Worm (Caenorhabditis elegans) whole organism, late embryonic: Measurements from ENCODE around the gene F58G11.4.
A peak's percentile ranks its signal among the peaks of the same experiment; 100 is the strongest.

Experiments
- F13H6.1 ChIP-seq: sonication (generic microtip); optimal IDR thresholded peaks from 2 replicates; lab custom pipeline; 2016; ENCODE audit warnings: missing genetic modification characterization, missing compliant biosample characterization
- K09A11.1 ChIP-seq: sonication (generic microtip); optimal IDR thresholded peaks from 2 replicates; lab custom pipeline; 2017; ENCODE audit warnings: antibody characterized with exemption, mild to moderate bottlenecking, missing genetic modification characterization, missing compliant biosample characterization; ENCODE audit not compliant: insufficient read depth
- ama-1 ChIP-seq: fragments of 150-350 bp; optimal IDR thresholded peaks from 2 replicates; lab custom pipeline; 2014
- ceh-18 ChIP-seq: sonication (generic microtip); optimal IDR thresholded peaks from 2 replicates; lab custom pipeline; 2016; ENCODE audit warnings: missing genetic modification characterization, missing compliant biosample characterization
- ceh-22 ChIP-seq: sonication (generic microtip); optimal IDR thresholded peaks from 2 replicates; lab custom pipeline; 2017; ENCODE audit warnings: missing biosample characterization, missing genetic modification characterization
- ceh-34 ChIP-seq: sonication (generic microtip); optimal IDR thresholded peaks from 2 replicates; lab custom pipeline; 2016; ENCODE audit warnings: mild to moderate bottlenecking, missing genetic modification characterization, missing compliant biosample characterization
- ceh-45 ChIP-seq: fragments of 200-800 bp; sonication (Bioruptor generic); IDR thresholded peaks from 2 replicates; pipeline ENCODE4 v1.3.6; 2022; ENCODE audit warnings: missing genetic modification reagents, missing genetic modification characterization, missing compliant biosample characterization
- ceh-9 ChIP-seq: sonication (generic microtip); optimal IDR thresholded peaks from 2 replicates; lab custom pipeline; 2016; ENCODE audit warnings: mild to moderate bottlenecking, missing genetic modification characterization, inconsistent platforms, missing compliant biosample characterization
- elt-2 ChIP-seq: sonication (generic microtip); optimal IDR thresholded peaks from 2 replicates; lab custom pipeline; 2016; ENCODE audit warnings: missing genetic modification reagents, missing genetic modification characterization, missing compliant biosample characterization
- elt-4 ChIP-seq: sonication (generic microtip); optimal IDR thresholded peaks from 2 replicates; lab custom pipeline; 2016; ENCODE audit warnings: missing genetic modification characterization, missing compliant biosample characterization
- eyg-1 ChIP-seq: sonication (generic microtip); optimal IDR thresholded peaks from 2 replicates; lab custom pipeline; 2016; ENCODE audit warnings: missing genotype, missing genetic modification characterization, missing compliant biosample characterization
- fax-1 ChIP-seq: sonication (generic microtip); optimal IDR thresholded peaks from 2 replicates; lab custom pipeline; 2016; ENCODE audit warnings: missing genotype, missing genetic modification characterization, missing compliant biosample characterization
- fkh-6 ChIP-seq: sonication (generic microtip); optimal IDR thresholded peaks from 2 replicates; lab custom pipeline; 2016; ENCODE audit warnings: missing genetic modification characterization, missing compliant biosample characterization
- gmeb-2 ChIP-seq: sonication (generic microtip); optimal IDR thresholded peaks from 2 replicates; lab custom pipeline; 2016; ENCODE audit warnings: missing genetic modification characterization, inconsistent platforms, missing compliant biosample characterization
- hlh-13 ChIP-seq: fragments of 200-800 bp; sonication (Bioruptor generic); optimal IDR thresholded peaks from 2 replicates; lab custom pipeline; 2018; ENCODE audit warnings: mild to moderate bottlenecking, missing genetic modification characterization, missing compliant biosample characterization
- hlh-15 ChIP-seq: sonication (generic microtip); optimal IDR thresholded peaks from 2 replicates; lab custom pipeline; 2016; ENCODE audit warnings: missing genetic modification characterization, missing compliant biosample characterization
- lin-11 ChIP-seq: fragments of 200-800 bp; sonication (Bioruptor generic); optimal IDR thresholded peaks from 2 replicates; lab custom pipeline; 2018; ENCODE audit warnings: mild to moderate bottlenecking, missing genetic modification characterization, missing compliant biosample characterization
- madf-2 ChIP-seq: sonication (generic microtip); optimal IDR thresholded peaks from 2 replicates; lab custom pipeline; 2017; ENCODE audit warnings: missing genetic modification characterization, missing compliant biosample characterization
- mec-3 ChIP-seq: sonication (generic microtip); optimal IDR thresholded peaks from 2 replicates; lab custom pipeline; 2016; ENCODE audit warnings: borderline replicate concordance, missing genetic modification characterization, missing compliant biosample characterization
- nfya-1 ChIP-seq: sonication (generic microtip); optimal IDR thresholded peaks from 2 replicates; lab custom pipeline; 2017; ENCODE audit warnings: missing genetic modification characterization, mild to moderate bottlenecking, missing compliant biosample characterization, antibody characterized with exemption, moderate library complexity
- nhr-11 ChIP-seq: fragments of 150-350 bp; optimal IDR thresholded peaks from 2 replicates; lab custom pipeline; 2014; ENCODE audit warnings: missing biosample characterization, missing genetic modification characterization
- nhr-232 ChIP-seq: sonication (generic microtip); optimal IDR thresholded peaks from 2 replicates; lab custom pipeline; 2016; ENCODE audit warnings: missing genetic modification characterization, missing compliant biosample characterization
- odd-2 ChIP-seq: sonication (generic microtip); optimal IDR thresholded peaks from 2 replicates; lab custom pipeline; 2017; ENCODE audit warnings: antibody characterized with exemption, mild to moderate bottlenecking, missing genetic modification characterization, missing compliant biosample characterization
- pag-3 ChIP-seq: sonication (generic microtip); optimal IDR thresholded peaks from 2 replicates; lab custom pipeline; 2016; ENCODE audit warnings: missing compliant biosample characterization, missing genetic modification characterization, borderline replicate concordance
- pax-1 ChIP-seq: fragments of 150-350 bp; optimal IDR thresholded peaks from 2 replicates; lab custom pipeline; 2014; ENCODE audit warnings: missing biosample characterization, missing genetic modification characterization
- pqm-1 ChIP-seq: sonication (generic microtip); optimal IDR thresholded peaks from 2 replicates; lab custom pipeline; 2016; ENCODE audit warnings: missing genetic modification characterization, missing compliant biosample characterization
- ref-2 ChIP-seq: sonication (generic microtip); optimal IDR thresholded peaks from 2 replicates; lab custom pipeline; 2016; ENCODE audit warnings: missing genetic modification characterization, missing compliant biosample characterization
- rnt-1 ChIP-seq: sonication (generic microtip); optimal IDR thresholded peaks from 2 replicates; lab custom pipeline; 2016; ENCODE audit warnings: missing genetic modification characterization, missing compliant biosample characterization
- sox-2 ChIP-seq: fragments of 200-800 bp; sonication (Bioruptor generic); IDR thresholded peaks from 2 replicates; pipeline ENCODE4 v1.3.6; 2022; ENCODE audit warnings: missing genetic modification reagents, missing genetic modification characterization, missing compliant biosample characterization
- sox-4 ChIP-seq: sonication (generic microtip); optimal IDR thresholded peaks from 2 replicates; lab custom pipeline; 2017; ENCODE audit warnings: mild to moderate bottlenecking, missing genetic modification characterization, inconsistent platforms, missing compliant biosample characterization
- syd-9 ChIP-seq: sonication (generic microtip); optimal IDR thresholded peaks from 2 replicates; lab custom pipeline; 2016; ENCODE audit warnings: mild to moderate bottlenecking, missing genetic modification characterization, moderate library complexity, missing compliant biosample characterization
- tbx-2 ChIP-seq: sonication (generic microtip); optimal IDR thresholded peaks from 2 replicates; lab custom pipeline; 2016; ENCODE audit warnings: missing genetic modification characterization, missing compliant biosample characterization
- ttx-3 ChIP-seq: sonication (generic microtip); optimal IDR thresholded peaks from 2 replicates; lab custom pipeline; 2016; ENCODE audit warnings: missing genetic modification reagents, missing genetic modification characterization, missing compliant biosample characterization
- unc-42 ChIP-seq: sonication (generic microtip); optimal IDR thresholded peaks from 2 replicates; lab custom pipeline; 2016; ENCODE audit warnings: missing genotype, missing genetic modification characterization, missing compliant biosample characterization
- zip-5 ChIP-seq: sonication (generic microtip); optimal IDR thresholded peaks from 2 replicates; lab custom pipeline; 2016; ENCODE audit warnings: missing genetic modification characterization, missing compliant biosample characterization

F58G11.4 gene

ce11 chrV:13660115-13660514 is 12.3 kb upstream of the F58G11.4 start:
- TF ChIP-seq syd-9 (tag; lab: Kevin White, UChicago) (no peak), rnt-1 (tag; lab: Kevin White, UChicago) (no peak), gmeb-2 (tag; lab: Kevin White, UChicago) (no peak), hlh-15 (tag; lab: Kevin White, UChicago) (no peak), elt-4 (tag; lab: Kevin White, UChicago) (no peak), ceh-9 (no peak), fax-1 (tag; lab: Kevin White, UChicago) (no peak), ama-1 (lab: Kevin White, UChicago) (no peak), madf-2 (no peak), nhr-11 (no peak), odd-2 (no peak), sox-4 (no peak), ceh-34 (tag; lab: Kevin White, UChicago) (no peak), zip-5 (tag; lab: Kevin White, UChicago) (no peak), K09A11.1 (no peak), pag-3 (tag; lab: Kevin White, UChicago) (no peak), mec-3 (tag; lab: Kevin White, UChicago) (no peak), sox-2 (no peak), hlh-13 (GFP tag; lab: Kevin White, UChicago) (no peak), ceh-18 (tag; lab: Kevin White, UChicago) (no peak)

DNA sequence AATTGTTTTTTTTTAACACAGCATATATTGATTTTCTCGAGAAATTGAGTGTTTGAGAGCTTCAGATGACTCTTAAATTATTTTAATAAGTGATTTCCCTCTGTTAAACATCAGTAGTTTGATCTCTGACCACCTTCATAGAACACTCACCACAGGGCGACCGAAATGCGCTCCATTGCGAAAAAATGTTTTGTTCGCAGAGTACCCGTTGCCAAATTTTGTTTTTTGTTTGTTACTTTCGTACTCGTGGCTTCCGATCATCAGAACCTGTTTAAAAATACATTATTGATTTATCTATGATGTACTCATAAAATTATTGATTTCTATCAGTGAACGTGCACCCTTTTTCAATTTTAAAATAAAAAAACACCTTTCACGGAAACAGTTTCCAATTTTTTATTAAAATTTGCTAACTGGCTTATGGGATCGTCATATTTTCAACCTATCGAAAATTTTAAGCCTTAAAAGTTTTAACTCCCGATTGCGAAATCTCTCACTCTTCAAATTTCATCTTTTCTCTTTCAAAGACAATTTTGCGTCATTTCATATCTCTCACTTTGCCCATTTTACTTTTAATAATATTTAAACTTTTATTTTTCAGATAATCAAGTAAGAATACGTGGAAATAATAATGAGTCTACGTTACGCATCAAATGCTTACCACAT is 11.6 kb upstream of the F58G11.4 start, which contains the start of gene letm-1:
Gene letm-1 (plus strand): TSS at position 598 of the 666 bp plus-strand sequence.
- TF ChIP-seq unc-42 (tag; lab: Kevin White, UChicago), result no peak
- TF ChIP-seq tbx-2 (tag; lab: Kevin White, UChicago), result peak; percentile 11
- TF ChIP-seq, all 69 proteins: peak for 1

DNA sequence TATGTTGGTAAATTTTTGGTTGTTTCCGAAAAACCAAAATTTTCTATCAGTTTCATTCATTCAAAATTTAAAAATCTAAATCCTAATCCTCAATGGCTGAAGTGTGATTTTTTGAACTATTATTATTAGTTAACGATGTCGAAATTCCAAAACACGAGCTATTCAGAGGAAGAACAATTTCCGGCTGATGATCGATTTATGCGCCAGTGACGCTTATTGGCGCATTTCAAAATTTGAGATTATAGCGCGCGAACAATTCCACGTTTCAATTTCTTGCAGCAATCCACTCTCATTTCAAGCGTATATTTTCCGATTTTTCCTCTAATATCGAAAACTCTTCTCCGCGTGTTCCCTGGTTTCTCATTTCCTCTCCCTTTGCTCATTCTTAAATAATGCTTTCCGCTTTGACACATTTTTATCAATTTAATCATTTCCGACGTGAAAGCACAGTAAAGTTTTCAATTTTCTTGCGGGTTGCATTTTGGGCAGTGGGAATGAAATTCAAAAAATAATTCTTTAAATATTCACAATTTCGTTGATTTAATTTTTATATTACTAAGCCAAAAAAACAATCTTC is 8.0 kb upstream of the F58G11.4 start:
- TF ChIP-seq lin-11 (tag; lab: Kevin White, UChicago), result no peak
- no peak for TF ChIP-seq hlh-13 (GFP tag; lab: Kevin White, UChicago)
- TF ChIP-seq pqm-1 (tag; lab: Kevin White, UChicago), result no peak
- no peak for TF ChIP-seq fax-1 (tag; lab: Kevin White, UChicago)
- no peak for TF ChIP-seq ceh-45 (GFP tag; lab: Robert Waterston, UW)
- no peak for TF ChIP-seq eyg-1
- TF ChIP-seq F13H6.1 (tag; lab: Kevin White, UChicago), result no peak
- no peak for TF ChIP-seq sox-2
- no peak for TF ChIP-seq nfya-1 (tag; lab: Kevin White, UChicago)
- TF ChIP-seq ref-2 (tag; lab: Kevin White, UChicago), result no peak
- no peak for TF ChIP-seq ceh-22 (tag; lab: Kevin White, UChicago)

- TF ChIP-seq elt-2, result no peak
- no peak for TF ChIP-seq pax-1 (tag; lab: Kevin White, UChicago)
- no peak for TF ChIP-seq fkh-6 (tag; lab: Kevin White, UChicago)
- no peak for TF ChIP-seq rnt-1 (tag; lab: Kevin White, UChicago)
- no peak for TF ChIP-seq ttx-3
- no peak for TF ChIP-seq nhr-232 (tag; lab: Kevin White, UChicago)
- no peak for TF ChIP-seq ceh-22 (tag; lab: Kevin White, UChicago)
These were observed 7.3 kb upstream of the F58G11.4 start, which contains the start of gene rde-12 for ce11 chrV:13665089-13665488. Gene rde-12 (plus strand): TSS chrV:13665389.
